Fruit fly (Drosophila melanogaster) whole organism, embryonic: Measurements from ENCODE around the gene Sirt6.

ENCODE experiments used
- Ada2b ChIP-seq: fragments of 200-800 bp; sonication (Bioruptor generic); IDR thresholded peaks from 2 replicates; pipeline ENCODE4 v1.3.6; 2022; ENCODE audit warnings: missing biosample characterization, missing genetic modification characterization
- Atf-2 ChIP-seq: fragments of 200-800 bp; sonication (Bioruptor generic); optimal IDR thresholded peaks from 2 replicates; lab custom pipeline; 2016; ENCODE audit warnings: missing biosample characterization, missing genetic modification characterization
- Atf3 ChIP-seq: fragments of 200-800 bp; sonication (Bioruptor generic); optimal IDR thresholded peaks from 3 replicates; lab custom pipeline; 2016; ENCODE audit warnings: missing biosample characterization, missing genetic modification characterization
- Bdp1 ChIP-seq: fragments of 200-800 bp; sonication (Bioruptor generic); optimal IDR thresholded peaks from 3 replicates; lab custom pipeline; 2016; ENCODE audit warnings: missing biosample characterization, missing genetic modification characterization
- Bteb2 ChIP-seq: fragments of 200-800 bp; sonication (Bioruptor generic); optimal IDR thresholded peaks from 2 replicates; lab custom pipeline; 2016; ENCODE audit warnings: missing biosample characterization, missing genetic modification characterization
- CG10147 ChIP-seq: fragments of 200-800 bp; sonication (Bioruptor generic); optimal IDR thresholded peaks from 2 replicates; lab custom pipeline; 2019; ENCODE audit warnings: missing biosample characterization, mild to moderate bottlenecking, missing genetic modification characterization, moderate library complexity
- CG10209 ChIP-seq: fragments of 200-800 bp; sonication (Bioruptor generic); optimal IDR thresholded peaks from 3 replicates; lab custom pipeline; 2017; ENCODE audit warnings: missing biosample characterization, mild to moderate bottlenecking, missing genetic modification characterization, missing genetic modification reagents
- CG10431 ChIP-seq: fragments of 200-800 bp; sonication (Bioruptor generic); optimal IDR thresholded peaks from 3 replicates; lab custom pipeline; 2018; ENCODE audit warnings: missing biosample characterization, mild to moderate bottlenecking, missing genetic modification characterization
- CG11560 ChIP-seq: fragments of 200-800 bp; sonication (Bioruptor generic); IDR thresholded peaks from 3 replicates; pipeline ENCODE4 v1.3.6; 2022; ENCODE audit warnings: missing biosample characterization, missing genetic modification characterization
- CG12391 ChIP-seq: fragments of 200-800 bp; sonication (Bioruptor generic); optimal IDR thresholded peaks from 3 replicates; lab custom pipeline; 2018; ENCODE audit warnings: missing biosample characterization, mild to moderate bottlenecking, missing genetic modification characterization, moderate library complexity
- CG12769 ChIP-seq: fragments of 200-800 bp; sonication (Bioruptor generic); optimal IDR thresholded peaks from 2 replicates; lab custom pipeline; 2019; ENCODE audit warnings: missing biosample characterization, mild to moderate bottlenecking, missing genetic modification characterization, moderate library complexity
- CG13624 ChIP-seq: fragments of 200-800 bp; sonication (Bioruptor generic); optimal IDR thresholded peaks from 2 replicates; lab custom pipeline; 2016; ENCODE audit warnings: missing biosample characterization, missing genetic modification characterization
- CG1603 ChIP-seq: fragments of 200-800 bp; sonication (Bioruptor generic); optimal IDR thresholded peaks from 2 replicates; lab custom pipeline; 2019; ENCODE audit warnings: missing biosample characterization, mild to moderate bottlenecking, missing genetic modification characterization, moderate library complexity
- CG1647 ChIP-seq: fragments of 200-800 bp; sonication (Bioruptor generic); optimal IDR thresholded peaks from 3 replicates; lab custom pipeline; 2016; ENCODE audit warnings: missing biosample characterization, missing genetic modification characterization
- CG3847 ChIP-seq: fragments of 200-800 bp; sonication (Bioruptor generic); IDR thresholded peaks from 2 replicates; pipeline ENCODE4 v1.3.6; 2022; ENCODE audit warnings: missing biosample characterization, missing genetic modification characterization
- CG4707 ChIP-seq: fragments of 200-800 bp; sonication (Bioruptor generic); optimal IDR thresholded peaks from 2 replicates; lab custom pipeline; 2018; ENCODE audit warnings: missing biosample characterization, mild to moderate bottlenecking, missing genetic modification characterization, moderate library complexity
- CG6765 ChIP-seq: fragments of 200-800 bp; sonication (Bioruptor generic); optimal IDR thresholded peaks from 3 replicates; lab custom pipeline; 2017; ENCODE audit warnings: missing biosample characterization, mild to moderate bottlenecking, missing genetic modification characterization
- CG7271 ChIP-seq: fragments of 200-800 bp; sonication (Bioruptor generic); optimal IDR thresholded peaks from 2 replicates; lab custom pipeline; 2018; ENCODE audit warnings: missing biosample characterization, mild to moderate bottlenecking, missing genetic modification characterization, moderate library complexity
- CG7963 ChIP-seq: fragments of 200-800 bp; sonication (Bioruptor generic); IDR thresholded peaks from 3 replicates; pipeline ENCODE4 v1.3.6; 2022; ENCODE audit warnings: missing biosample characterization, missing genetic modification characterization; ENCODE audit not compliant: partially characterized antibody
- CG8290 ChIP-seq, 3 experiments: fragments of 200-800 bp; sonication (Bioruptor generic); optimal IDR thresholded peaks; 2 replicates each; lab custom pipeline; 2016 to 2019; ENCODE audit warnings: missing biosample characterization in 3 of 3, missing genetic modification characterization in 3 of 3, mild to moderate bottlenecking in 2 of 3, moderate library complexity in 1 of 3
- Camta ChIP-seq: fragments of 200-800 bp; sonication (Bioruptor generic); optimal IDR thresholded peaks from 2 replicates; lab custom pipeline; 2016; ENCODE audit warnings: missing biosample characterization, missing genetic modification characterization
- Chrac-16 ChIP-seq: fragments of 200-800 bp; sonication (Bioruptor generic); optimal IDR thresholded peaks from 3 replicates; lab custom pipeline; 2016; ENCODE audit warnings: missing biosample characterization, missing genetic modification characterization
- D19A ChIP-seq: fragments of 200-800 bp; optimal IDR thresholded peaks from 3 replicates; lab custom pipeline; 2019; ENCODE audit warnings: missing biosample characterization, mild to moderate bottlenecking, missing genetic modification characterization, moderate library complexity
- D19B ChIP-seq: fragments of 200-800 bp; sonication (Bioruptor generic); optimal IDR thresholded peaks from 2 replicates; lab custom pipeline; 2017; ENCODE audit warnings: missing biosample characterization, mild to moderate bottlenecking, missing genetic modification characterization
- Mes4 ChIP-seq: fragments of 200-800 bp; sonication (Bioruptor generic); optimal IDR thresholded peaks from 2 replicates; lab custom pipeline; 2016; ENCODE audit warnings: missing biosample characterization, missing genetic modification characterization
- NC2β ChIP-seq: fragments of 200-800 bp; sonication (Bioruptor generic); optimal IDR thresholded peaks from 2 replicates; lab custom pipeline; 2016; ENCODE audit warnings: missing biosample characterization, missing genetic modification characterization
- Neu2 ChIP-seq: fragments of 200-800 bp; sonication (Bioruptor generic); optimal IDR thresholded peaks from 3 replicates; lab custom pipeline; 2016; ENCODE audit warnings: missing biosample characterization, missing genetic modification characterization, borderline replicate concordance
- Pdp1 ChIP-seq, 2 experiments: fragments of 200-800 bp; sonication (Bioruptor generic); optimal IDR thresholded peaks; 3 replicates each; lab custom pipeline; 2016; ENCODE audit warnings: missing biosample characterization in 2 of 2, missing genetic modification characterization in 2 of 2, mild to moderate bottlenecking in 1 of 2, moderate library complexity in 1 of 2
- Ravus ChIP-seq: fragments of 200-800 bp; sonication (Bioruptor generic); IDR thresholded peaks from 2 replicates; pipeline ENCODE4 v1.3.6; 2022; ENCODE audit warnings: missing biosample characterization, missing genetic modification characterization
- Sox100B ChIP-seq: fragments of 200-800 bp; sonication (Bioruptor generic); optimal IDR thresholded peaks from 3 replicates; lab custom pipeline; 2018; ENCODE audit warnings: missing biosample characterization, mild to moderate bottlenecking, missing genetic modification characterization
- Sry-δ ChIP-seq: fragments of 200-800 bp; sonication (Bioruptor generic); optimal IDR thresholded peaks from 2 replicates; lab custom pipeline; 2016; ENCODE audit warnings: missing biosample characterization, missing genetic modification characterization
- Usf ChIP-seq: fragments of 200-800 bp; sonication (Bioruptor generic); optimal IDR thresholded peaks from 2 replicates; lab custom pipeline; 2017; ENCODE audit warnings: missing genotype, missing biosample characterization, missing genetic modification characterization
- ab ChIP-seq: fragments of 200-800 bp; sonication (Bioruptor generic); optimal IDR thresholded peaks from 2 replicates; lab custom pipeline; 2016; ENCODE audit warnings: missing biosample characterization, missing genetic modification characterization
- ase ChIP-seq: fragments of 200-800 bp; sonication (Bioruptor generic); IDR thresholded peaks from 3 replicates; pipeline ENCODE4 v1.3.6; 2022; ENCODE audit warnings: missing biosample characterization, missing genetic modification characterization
- az2 ChIP-seq: fragments of 200-800 bp; sonication (Bioruptor generic); optimal IDR thresholded peaks from 3 replicates; lab custom pipeline; 2016; ENCODE audit warnings: missing biosample characterization, missing genetic modification characterization
- cato ChIP-seq: fragments of 200-800 bp; sonication (Bioruptor generic); optimal IDR thresholded peaks from 2 replicates; lab custom pipeline; 2016; ENCODE audit warnings: missing biosample characterization, missing genetic modification characterization, borderline replicate concordance
- caup ChIP-seq: fragments of 200-800 bp; sonication (Bioruptor generic); optimal IDR thresholded peaks from 3 replicates; lab custom pipeline; 2017; ENCODE audit warnings: missing biosample characterization, mild to moderate bottlenecking, missing genetic modification characterization, moderate library complexity; ENCODE audit not compliant: severe bottlenecking
- dpn ChIP-seq, 2 experiments: fragments of 200-800 bp; sonication (Bioruptor generic); optimal IDR thresholded peaks; 3 replicates each; lab custom pipeline; 2016; ENCODE audit warnings: missing biosample characterization in 2 of 2, missing genetic modification characterization in 2 of 2
- ems ChIP-seq: fragments of 200-800 bp; sonication (Bioruptor generic); optimal IDR thresholded peaks from 3 replicates; lab custom pipeline; 2016; ENCODE audit warnings: missing biosample characterization, missing genetic modification characterization
- gcm2 ChIP-seq: fragments of 200-800 bp; sonication (Bioruptor generic); optimal IDR thresholded peaks from 2 replicates; lab custom pipeline; 2016; ENCODE audit warnings: missing biosample characterization, missing genetic modification characterization
- hbn ChIP-seq: fragments of 200-800 bp; sonication (Bioruptor generic); IDR thresholded peaks from 2 replicates; pipeline ENCODE4 v1.3.6; 2022; ENCODE audit warnings: missing biosample characterization, missing genetic modification characterization; ENCODE audit not compliant: partially characterized antibody
- jumu ChIP-seq: fragments of 200-800 bp; sonication (Bioruptor generic); optimal IDR thresholded peaks from 3 replicates; lab custom pipeline; 2016; ENCODE audit warnings: missing biosample characterization, missing genetic modification characterization
- pho ChIP-seq: fragments of 200-800 bp; sonication (Bioruptor generic); optimal IDR thresholded peaks from 2 replicates; lab custom pipeline; 2016; ENCODE audit warnings: missing biosample characterization, missing genetic modification characterization
- phol ChIP-seq: fragments of 200-800 bp; sonication (Bioruptor generic); optimal IDR thresholded peaks from 3 replicates; lab custom pipeline; 2018; ENCODE audit warnings: missing biosample characterization, mild to moderate bottlenecking, missing genetic modification characterization, moderate library complexity
- salm ChIP-seq: fragments of 200-800 bp; sonication (Bioruptor generic); optimal IDR thresholded peaks from 2 replicates; lab custom pipeline; 2018; ENCODE audit warnings: missing biosample characterization, mild to moderate bottlenecking, missing genetic modification characterization
- sug ChIP-seq: fragments of 200-800 bp; optimal IDR thresholded peaks from 2 replicates; lab custom pipeline; 2019; ENCODE audit warnings: missing biosample characterization, mild to moderate bottlenecking, missing genetic modification characterization, moderate library complexity
- tap ChIP-seq: fragments of 200-800 bp; optimal IDR thresholded peaks from 3 replicates; lab custom pipeline; 2019; ENCODE audit warnings: missing biosample characterization, mild to moderate bottlenecking, missing genetic modification characterization, moderate library complexity
- tll ChIP-seq, 2 experiments: fragments of 200-800 bp in 1 of 2; fragments of >200 bp in 1 of 2; sonication (Bioruptor generic) in 1 of 2; optimal IDR thresholded peaks; 2 replicates each; lab custom pipeline; 2017 to 2019; ENCODE audit warnings: missing biosample characterization in 2 of 2, missing genetic modification characterization in 2 of 2, mild to moderate bottlenecking in 1 of 2, moderate library complexity in 1 of 2
- tna ChIP-seq: fragments of 200-800 bp; sonication (Bioruptor generic); IDR thresholded peaks from 2 replicates; pipeline ENCODE4 v1.3.6; 2022; ENCODE audit warnings: missing biosample characterization, missing genetic modification characterization; ENCODE audit not compliant: partially characterized antibody
- tx ChIP-seq: fragments of 200-800 bp; sonication (Bioruptor generic); optimal IDR thresholded peaks from 2 replicates; lab custom pipeline; 2016; ENCODE audit warnings: missing biosample characterization, missing genetic modification characterization

Sirt6 gene

DNA sequence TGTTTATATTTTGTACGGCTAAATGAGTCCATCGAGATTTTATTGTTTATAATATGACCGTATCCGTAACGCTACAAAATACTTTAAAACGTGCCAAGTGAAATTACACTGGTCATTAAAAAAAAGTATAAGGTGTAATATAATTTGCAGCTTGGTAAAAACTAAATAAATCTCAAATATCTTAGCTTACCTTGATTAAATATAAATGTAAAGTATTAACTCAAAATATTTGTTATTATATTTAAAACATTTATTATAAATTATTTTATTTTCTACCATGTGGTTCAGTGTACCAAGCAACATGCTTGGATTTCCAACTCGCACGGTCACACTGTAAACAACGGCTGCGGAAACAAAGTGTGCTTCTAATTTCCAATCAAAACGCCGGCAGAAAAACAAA is at the start of gene Sirt6, which contains the start of gene pont (continued):
- no peak for TF ChIP-seq jumu (GFP tag; lab: Kevin White, UChicago)
- peak; percentile 44 for TF ChIP-seq pho
- TF ChIP-seq CG4707 (GFP tag; lab: Kevin White, UChicago), result peak; percentile 46
- TF ChIP-seq Bdp1 (GFP tag; lab: Kevin White, UChicago), result peak; percentile 33
- TF ChIP-seq hbn (GFP tag; lab: Robert Waterston, UW), result no peak
- peak; percentile 11 for TF ChIP-seq Sry-δ (GFP tag; lab: Kevin White, UChicago)
- peak; percentile 31 for TF ChIP-seq NC2β (GFP tag; lab: Kevin White, UChicago)
- TF ChIP-seq CG1647, result peak; percentile 33
- no peak for TF ChIP-seq CG3847 (GFP tag; lab: Robert Waterston, UW)
- TF ChIP-seq CG1603 (tag; lab: Kevin White, UChicago), result peak; percentile 41
- TF ChIP-seq CG10431 (GFP tag; lab: Kevin White, UChicago), result peak; percentile 64
- TF ChIP-seq Usf (GFP tag; lab: Kevin White, UChicago), result peak; percentile 87
- no peak for TF ChIP-seq Ada2b
- no peak for TF ChIP-seq tna (GFP tag; lab: Robert Waterston, UW)
- peak; percentile 40 for TF ChIP-seq Atf3
- peak; percentile 96 for TF ChIP-seq Sox100B (GFP tag; lab: Kevin White, UChicago)
- TF ChIP-seq caup (GFP tag; lab: Kevin White, UChicago), result peak; percentile 91
- TF ChIP-seq CG7963 (GFP tag; lab: Robert Waterston, UW), result no peak
- TF ChIP-seq Neu2, result no peak
- peak; percentile 88 for TF ChIP-seq CG8290 (GFP tag; optimal IDR thresholded peaks at IDR 0.05; lab: Kevin White, UChicago)
- TF ChIP-seq CG8290 (tag; optimal IDR thresholded peaks at IDR 0.05; lab: Kevin White, UChicago), result peak in 1 of 2 experiments; percentile 56
- TF ChIP-seq Mes4 (GFP tag; lab: Kevin White, UChicago), result peak; percentile 33
- TF ChIP-seq gcm2 (GFP tag; lab: Kevin White, UChicago), result no peak
- TF ChIP-seq D19A (tag; lab: Kevin White, UChicago), result peak; percentile 93
- peak; percentile 22 for TF ChIP-seq tx (GFP tag; lab: Kevin White, UChicago)
- peak; percentile 83 for TF ChIP-seq D19B
- peak; percentile 92 for TF ChIP-seq Chrac-16
- TF ChIP-seq Bteb2, result peak; percentile 42
- TF ChIP-seq cato (GFP tag; lab: Kevin White, UChicago), result peak; percentile 87
- TF ChIP-seq Atf-2 (GFP tag; lab: Kevin White, UChicago), result peak; percentile 2
- peak; percentile 70 to 76 for TF ChIP-seq Pdp1 (GFP tag; optimal IDR thresholded peaks at IDR 0.05; lab: Kevin White, UChicago)
- no peak for TF ChIP-seq Ravus (GFP tag; lab: Robert Waterston, UW)
- peak; percentile 91 for TF ChIP-seq salm (tag; lab: Kevin White, UChicago)
- peak; percentile 96 for TF ChIP-seq CG7271 (tag; lab: Kevin White, UChicago)
- TF ChIP-seq CG10209 (GFP tag; lab: Kevin White, UChicago), result peak; percentile 97
- TF ChIP-seq az2 (GFP tag; lab: Kevin White, UChicago), result peak; percentile 93
- no peak for TF ChIP-seq ab
- TF ChIP-seq tap, result peak; percentile 95
- peak; percentile 70 for TF ChIP-seq CG12769
- TF ChIP-seq tll (GFP tag; optimal IDR thresholded peaks at IDR 0.05; lab: Kevin White, UChicago), result peak in 1 of 2 experiments; percentile 43
- TF ChIP-seq dpn (GFP tag; optimal IDR thresholded peaks at IDR 0.05; lab: Kevin White, UChicago), result peak; percentile 55 to 95
- peak; percentile 97 for TF ChIP-seq phol
- peak; percentile 99 for TF ChIP-seq CG12391 (tag; lab: Kevin White, UChicago)
- TF ChIP-seq CG13624 (GFP tag; lab: Kevin White, UChicago), result peak; percentile 66
- no peak for TF ChIP-seq ase
- peak; percentile 81 for TF ChIP-seq CG6765 (GFP tag; lab: Kevin White, UChicago)
- TF ChIP-seq sug (tag; lab: Kevin White, UChicago), result peak; percentile 91
- no peak for TF ChIP-seq CG11560 (tag; lab: Robert Waterston, UW)
- TF ChIP-seq ems, result peak; percentile 50
- TF ChIP-seq Camta (GFP tag; lab: Kevin White, UChicago), result peak; percentile 37
- peak; percentile 94 for TF ChIP-seq CG10147 (GFP tag; lab: Kevin White, UChicago)
